Worm (Caenorhabditis elegans) whole organism, midembryonic: ENCODE data around the gene twk-17.

ENCODE experiments used
- T22C8.4 ChIP-seq: fragments of 200-800 bp; sonication (Bioruptor generic); IDR thresholded peaks from 2 replicates; pipeline ENCODE4 v1.3.6; 2022; ENCODE audit warnings: missing genetic modification characterization, missing compliant biosample characterization
- cog-1 ChIP-seq: sonication (generic microtip); optimal IDR thresholded peaks from 2 replicates; lab custom pipeline; 2016; ENCODE audit warnings: missing genetic modification characterization, missing compliant biosample characterization
- flt-1 ChIP-seq: fragments of 200-800 bp; sonication (Bioruptor generic); IDR thresholded peaks from 2 replicates; pipeline ENCODE4 v1.3.6; 2022; ENCODE audit warnings: missing genetic modification characterization, missing compliant biosample characterization
- klf-2 ChIP-seq: fragments of 200-800 bp; sonication (Bioruptor generic); conservative IDR thresholded peaks from 2 replicates; pipeline ENCODE4 v1.3.6; 2022; ENCODE audit warnings: missing genetic modification reagents, missing genetic modification characterization, missing compliant biosample characterization
- med-1 ChIP-seq: sonication (generic microtip); optimal IDR thresholded peaks from 2 replicates; lab custom pipeline; 2017; ENCODE audit warnings: missing genetic modification characterization, mild to moderate bottlenecking, missing compliant biosample characterization, antibody characterized with exemption, missing genetic modification reagents; ENCODE audit not compliant: insufficient read depth
- ref-1 ChIP-seq: fragments of 200-800 bp; sonication (Bioruptor generic); conservative IDR thresholded peaks from 2 replicates; pipeline ENCODE4 v1.3.6; 2022; ENCODE audit warnings: missing genetic modification reagents, missing genetic modification characterization, missing compliant biosample characterization
- tab-1 ChIP-seq: fragments of 200-800 bp; sonication (Bioruptor generic); IDR thresholded peaks from 2 replicates; pipeline ENCODE4 v1.3.6; 2022; ENCODE audit warnings: missing genetic modification characterization, missing compliant biosample characterization
- ztf-23 ChIP-seq: fragments of 200-800 bp; sonication (Bioruptor generic); IDR thresholded peaks from 2 replicates; pipeline ENCODE4 v1.3.6; 2022; ENCODE audit warnings: missing genetic modification reagents, missing genetic modification characterization, missing compliant biosample characterization
- ztf-29 ChIP-seq: fragments of 200-800 bp; sonication (Bioruptor generic); IDR thresholded peaks from 2 replicates; pipeline ENCODE4 v1.3.6; 2022; ENCODE audit warnings: missing genetic modification reagents, missing genetic modification characterization, missing compliant biosample characterization

The twk-17 gene

ce11 chrX:7638790-7639189 lies 30.9 kb upstream of the twk-17 start:
- TF ChIP-seq ztf-29 (GFP tag; lab: Robert Waterston, UW), result no peak
- TF ChIP-seq cog-1 (tag; lab: Kevin White, UChicago), result no peak
- no peak for TF ChIP-seq klf-2 (GFP tag; lab: Robert Waterston, UW)
- TF ChIP-seq flt-1 (GFP tag; lab: Robert Waterston, UW), result no peak
- no peak for TF ChIP-seq tab-1 (GFP tag; lab: Robert Waterston, UW)
- TF ChIP-seq ztf-23 (GFP tag; lab: Robert Waterston, UW), result no peak
- no peak for TF ChIP-seq med-1 (GFP tag; lab: Kevin White, UChicago)
- no peak for TF ChIP-seq ref-1 (GFP tag; lab: Robert Waterston, UW)
- TF ChIP-seq T22C8.4, result no peak

- TF ChIP-seq ztf-29 (GFP tag; lab: Robert Waterston, UW) (no peak), ref-1 (GFP tag; lab: Robert Waterston, UW) (no peak), med-1 (GFP tag; lab: Kevin White, UChicago) (no peak)
These were observed 28.2 kb upstream of the twk-17 start for ce11 chrX:7636037-7636436.

ce11 chrX:7627351-7627750 lies 19.5 kb upstream of the twk-17 start, which contains the start of gene nlp-61:
Gene nlp-61, plus strand, starts transcription at chrX:7627651.
- TF ChIP-seq flt-1 (GFP tag; lab: Robert Waterston, UW), result no peak

- TF ChIP-seq ztf-29 (GFP tag; lab: Robert Waterston, UW) (no peak), med-1 (GFP tag; lab: Kevin White, UChicago) (no peak), tab-1 (GFP tag; lab: Robert Waterston, UW) (no peak), T22C8.4 (no peak), cog-1 (tag; lab: Kevin White, UChicago) (no peak), ztf-23 (GFP tag; lab: Robert Waterston, UW) (no peak)
These were observed 6.6 kb upstream of the twk-17 start for ce11 chrX:7614466-7614865.

ce11 chrX:7596627-7597026 lies 11.3 kb downstream of the twk-17 start, which contains the start of gene C44E12.1:
Gene C44E12.1, plus strand, starts transcription at chrX:7596927.
- TF ChIP-seq tab-1 (GFP tag; lab: Robert Waterston, UW), result no peak
- TF ChIP-seq ztf-23 (GFP tag; lab: Robert Waterston, UW), result no peak
- TF ChIP-seq klf-2 (GFP tag; lab: Robert Waterston, UW), result no peak
- TF ChIP-seq med-1 (GFP tag; lab: Kevin White, UChicago), result no peak
- TF ChIP-seq T22C8.4, result no peak
- TF ChIP-seq flt-1 (GFP tag; lab: Robert Waterston, UW), result no peak
- no peak for TF ChIP-seq cog-1 (tag; lab: Kevin White, UChicago)
- TF ChIP-seq ztf-29 (GFP tag; lab: Robert Waterston, UW), result no peak
- TF ChIP-seq ref-1 (GFP tag; lab: Robert Waterston, UW), result no peak

- TF ChIP-seq tab-1 (GFP tag; lab: Robert Waterston, UW) (no peak), cog-1 (tag; lab: Kevin White, UChicago) (no peak), flt-1 (GFP tag; lab: Robert Waterston, UW) (no peak), klf-2 (GFP tag; lab: Robert Waterston, UW) (no peak), ztf-29 (GFP tag; lab: Robert Waterston, UW) (no peak), ref-1 (GFP tag; lab: Robert Waterston, UW) (no peak), med-1 (GFP tag; lab: Kevin White, UChicago) (no peak), ztf-23 (GFP tag; lab: Robert Waterston, UW) (no peak), T22C8.4 (no peak)
These were observed 11.9 kb downstream of the twk-17 start for ce11 chrX:7596029-7596428.

- TF ChIP-seq klf-2 (GFP tag; lab: Robert Waterston, UW) (no peak), cog-1 (tag; lab: Kevin White, UChicago) (no peak), med-1 (GFP tag; lab: Kevin White, UChicago) (no peak), ztf-23 (GFP tag; lab: Robert Waterston, UW) (no peak), T22C8.4 (no peak), flt-1 (GFP tag; lab: Robert Waterston, UW) (no peak), tab-1 (GFP tag; lab: Robert Waterston, UW) (no peak), ztf-29 (GFP tag; lab: Robert Waterston, UW) (no peak), ref-1 (GFP tag; lab: Robert Waterston, UW) (no peak)
These were observed 13.8 kb downstream of the twk-17 start for ce11 chrX:7593931-7594544.

- TF ChIP-seq med-1 (GFP tag; lab: Kevin White, UChicago) (no peak), T22C8.4 (no peak), cog-1 (tag; lab: Kevin White, UChicago) (no peak), tab-1 (GFP tag; lab: Robert Waterston, UW) (no peak), ztf-29 (GFP tag; lab: Robert Waterston, UW) (no peak), flt-1 (GFP tag; lab: Robert Waterston, UW) (no peak), ref-1 (GFP tag; lab: Robert Waterston, UW) (no peak), klf-2 (GFP tag; lab: Robert Waterston, UW) (no peak), ztf-23 (GFP tag; lab: Robert Waterston, UW) (no peak)
These were observed 17.1 kb downstream of the twk-17 start for ce11 chrX:7590756-7591155.

- TF ChIP-seq T22C8.4 (no peak), ref-1 (GFP tag; lab: Robert Waterston, UW) (no peak), med-1 (GFP tag; lab: Kevin White, UChicago) (no peak), klf-2 (GFP tag; lab: Robert Waterston, UW) (no peak), ztf-29 (GFP tag; lab: Robert Waterston, UW) (no peak), tab-1 (GFP tag; lab: Robert Waterston, UW) (no peak), cog-1 (tag; lab: Kevin White, UChicago) (no peak), flt-1 (GFP tag; lab: Robert Waterston, UW) (no peak), ztf-23 (GFP tag; lab: Robert Waterston, UW) (no peak)
These were observed 20.1 kb downstream of the twk-17 start for ce11 chrX:7587741-7588235.
